Worm (Caenorhabditis elegans) whole organism, L4 larva: Measurements from ENCODE around the gene Y17D7C.2.

Experiments used
- Y105C5A.15 ChIP-seq: fragments of 200-800 bp; sonication (Bioruptor generic); IDR thresholded peaks from 2 replicates; pipeline ENCODE4 v1.3.6; 2022; ENCODE audit warnings: missing genetic modification characterization, missing compliant biosample characterization
- ceh-82 ChIP-seq: sonication (generic microtip); optimal IDR thresholded peaks from 2 replicates; lab custom pipeline; 2017; ENCODE audit warnings: missing biosample characterization, missing genetic modification characterization
- mdt-29 ChIP-seq: fragments of 200-800 bp; sonication (Bioruptor generic); IDR thresholded peaks from 2 replicates; pipeline ENCODE4 v1.3.6; 2022; ENCODE audit warnings: missing genetic modification reagents, missing genetic modification characterization, missing compliant biosample characterization
- snpc-4 ChIP-seq: fragments of 150-350 bp; optimal IDR thresholded peaks from 2 replicates; lab custom pipeline; 2014; ENCODE audit warnings: missing biosample characterization, missing genetic modification characterization
- unc-62 ChIP-seq, 3 experiments: fragments of 150-350 bp in 1 of 3; sonication (generic microtip); optimal IDR thresholded peaks in 2 of 3; peaks in 1 of 3; 1 replicate in 1 of 3; 2 replicates in 2 of 3; lab custom pipeline; 2014 to 2017; ENCODE audit warnings: missing biosample characterization in 3 of 3, missing genetic modification characterization in 3 of 3, missing genetic modification reagents in 3 of 3, missing genotype in 1 of 3
- ztf-11 ChIP-seq: fragments of 150-350 bp; optimal IDR thresholded peaks from 2 replicates; lab custom pipeline; 2014; ENCODE audit warnings: missing biosample characterization, missing genetic modification characterization

- no peak for TF ChIP-seq unc-62 (GFP tag; optimal IDR thresholded peaks at IDR 0.05 in 1 of 2; lab: Kevin White, UChicago)
- no peak for TF ChIP-seq unc-62 (tag; optimal IDR thresholded peaks at IDR 0.05; lab: Kevin White, UChicago)
- TF ChIP-seq mdt-29 (GFP tag; lab: Robert Waterston, UW) = no peak
- TF ChIP-seq ztf-11 = no peak
- TF ChIP-seq Y105C5A.15 (GFP tag; lab: Robert Waterston, UW) = no peak
- no peak for TF ChIP-seq snpc-4 (tag; lab: Kevin White, UChicago)
- TF ChIP-seq ceh-82 (tag; lab: Kevin White, UChicago) = no peak
Observed at ce11 chrV:18699326-18699725, 20.5 kb downstream of the Y17D7C.2 start, which contains the start of gene nhr-241.
